Worm (Caenorhabditis elegans): ENCODE data around the gene tmed-1.

ce11 chrIV:12035422-12035821 is 42.5 kb downstream of the tmed-1 start:
- TF ChIP-seq ceh-30 (tag; optimal IDR thresholded peaks at IDR 0.05) (no peak), Y22D7AL.16 (tag; optimal IDR thresholded peaks at IDR 0.05) (no peak), tbx-2 (tag; optimal IDR thresholded peaks at IDR 0.05) (no peak), ama-1 (optimal IDR thresholded peaks at IDR 0.05) (no peak), pha-4 (tag; optimal IDR thresholded peaks at IDR 0.05) (no peak), fkh-10 (GFP tag; optimal IDR thresholded peaks at IDR 0.05) (no peak), pha-2 (tag; optimal IDR thresholded peaks at IDR 0.05) (no peak)

All from whole organism, late embryonic.